Fruit fly (Drosophila melanogaster): ENCODE measurements around the gene Cpr72Ec.

Gene Cpr72Ec

DNA sequence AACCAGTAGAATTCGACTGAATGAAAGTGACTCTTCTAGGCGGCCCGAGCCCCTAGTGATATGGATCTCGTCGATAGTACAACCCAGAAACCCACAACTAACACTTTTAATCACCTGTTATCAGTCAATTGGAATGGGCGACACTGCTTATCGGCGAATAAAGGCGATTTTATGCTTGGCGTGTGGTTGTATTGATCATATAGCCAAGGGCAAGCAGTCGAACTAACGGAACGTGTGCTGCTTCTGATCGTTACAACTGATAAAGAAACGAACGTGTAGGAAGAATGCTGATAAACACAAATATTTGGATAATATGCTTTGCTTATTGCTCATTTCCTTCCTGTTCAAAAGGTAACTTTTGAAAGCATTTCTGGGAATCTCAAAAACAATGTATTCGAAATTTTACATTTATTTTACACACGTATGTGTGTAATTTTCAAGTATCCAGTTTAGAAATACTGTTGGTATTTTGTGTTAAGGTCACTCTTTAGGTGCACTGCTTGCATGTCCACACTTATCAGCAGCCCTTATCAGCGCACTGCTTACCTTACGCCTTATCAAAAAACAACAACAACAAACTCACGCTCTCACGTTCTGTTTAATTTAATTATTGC lies 14.2 kb upstream of the Cpr72Ec start, which contains the start of gene Agpat4 (continued):
- TF ChIP-seq otp (GFP tag; IDR thresholded peaks at IDR 0.05) = no peak
- no peak for TF ChIP-seq CG3407 (GFP tag; optimal IDR thresholded peaks at IDR 0.05)
- TF ChIP-seq CG4404 (GFP tag; IDR thresholded peaks at IDR 0.05) = no peak
- TF ChIP-seq HHEX (GFP tag; optimal IDR thresholded peaks at IDR 0.05) = peak; percentile 13
- TF ChIP-seq cg (GFP tag; optimal IDR thresholded peaks at IDR 0.05) = peak; percentile 64
- TF ChIP-seq Eip74EF (GFP tag; optimal IDR thresholded peaks at IDR 0.05) = peak in 1 of 2 experiments; percentile 81
- no peak for TF ChIP-seq Stat92E (GFP tag; optimal IDR thresholded peaks at IDR 0.05)
- peak; percentile 35; the same call in 1 of the 3 replicates for TF ChIP-seq Opbp (GFP tag; IDR thresholded peaks at IDR 0.05; ENCODE audit: partially characterized antibody)
- TF ChIP-seq gro (GFP tag; optimal IDR thresholded peaks at IDR 0.05) = no peak
- peak; percentile 56; the same call in 2 of the 3 replicates for TF ChIP-seq knrl (GFP tag; IDR thresholded peaks at IDR 0.05; ENCODE audit: partially characterized antibody)
- TF ChIP-seq HLH4C (GFP tag; IDR thresholded peaks at IDR 0.05; ENCODE audit: partially characterized antibody) = peak; percentile 55; the same call in 1 of the 3 replicates
- TF ChIP-seq CG34376 (GFP tag; optimal IDR thresholded peaks at IDR 0.05) = peak; percentile 95
- no peak for TF ChIP-seq salm (tag; optimal IDR thresholded peaks at IDR 0.05)
- TF ChIP-seq ci (GFP tag; IDR thresholded peaks at IDR 0.05) = 0 out of 3 replicates have a peak, but pooled peaks have one; percentile 3
- peak; percentile 42 for TF ChIP-seq Dref (GFP tag; IDR thresholded peaks at IDR 0.05)
- no peak for TF ChIP-seq CG31224 (GFP tag; IDR thresholded peaks at IDR 0.05)
- peak; percentile 91 for TF ChIP-seq CG8478 (optimal IDR thresholded peaks at IDR 0.05)
- TF ChIP-seq ap (GFP tag; IDR thresholded peaks at IDR 0.05) = no peak
- TF ChIP-seq GATAe (GFP tag; conservative IDR thresholded peaks at IDR 0.05) = peak; percentile 98
- no peak for TF ChIP-seq ATbp (GFP tag; optimal IDR thresholded peaks at IDR 0.05)
- no peak for TF ChIP-seq usp (GFP tag; optimal IDR thresholded peaks at IDR 0.05)
- TF ChIP-seq klu (GFP tag; IDR thresholded peaks at IDR 0.05) = 0 out of 2 replicates have a peak, but pooled peaks have one; percentile 4
- peak; percentile 32 for TF ChIP-seq Scr (GFP tag; IDR thresholded peaks at IDR 0.05; ENCODE audit: partially characterized antibody)
- TF ChIP-seq CG34422 (GFP tag; IDR thresholded peaks at IDR 0.05) = peak; percentile 68; the same call in 1 of the 3 replicates
- no peak for TF ChIP-seq CG7987 (GFP tag; optimal IDR thresholded peaks at IDR 0.05)
- TF ChIP-seq Lhr (GFP tag; optimal IDR thresholded peaks at IDR 0.05) = peak; percentile 82
- peak; percentile 48 for TF ChIP-seq Dp (GFP tag; optimal IDR thresholded peaks at IDR 0.05)
- peak; percentile 21 for TF ChIP-seq pros (GFP tag; optimal IDR thresholded peaks at IDR 0.05)
- TF ChIP-seq CHES-1-like (GFP tag; optimal IDR thresholded peaks at IDR 0.05) = peak; percentile 4
- TF ChIP-seq CG4707 (GFP tag; optimal IDR thresholded peaks at IDR 0.05) = no peak
- peak; percentile 37 for TF ChIP-seq CG1603 (tag; optimal IDR thresholded peaks at IDR 0.05)
- peak in 1 of 2 experiments; percentile 16 for TF ChIP-seq Pdp1 (GFP tag; optimal IDR thresholded peaks at IDR 0.05)
- TF ChIP-seq CG33213 (GFP tag; optimal IDR thresholded peaks at IDR 0.05) = peak; percentile 10
- TF ChIP-seq HmgD (GFP tag; optimal IDR thresholded peaks at IDR 0.05) = peak; percentile 60
- peak; percentile 85 for TF ChIP-seq cwo (GFP tag; optimal IDR thresholded peaks at IDR 0.05)
- TF ChIP-seq CG9797 (GFP tag; optimal IDR thresholded peaks at IDR 0.05) = peak; percentile 62
- TF ChIP-seq CG1024 (GFP tag; IDR thresholded peaks at IDR 0.05) = no peak
- TF ChIP-seq lab (GFP tag; optimal IDR thresholded peaks at IDR 0.05) = no peak
- peak; percentile 23 for TF ChIP-seq CG12659 (GFP tag; optimal IDR thresholded peaks at IDR 0.05)
- no peak for TF ChIP-seq oc (tag; optimal IDR thresholded peaks at IDR 0.05)
- peak; percentile 89 for TF ChIP-seq wek (GFP tag; optimal IDR thresholded peaks at IDR 0.05)
- TF ChIP-seq mirr (GFP tag; optimal IDR thresholded peaks at IDR 0.05) = peak; percentile 87
- no peak for TF ChIP-seq CG16863 (GFP tag; optimal IDR thresholded peaks at IDR 0.05)
- TF ChIP-seq Ets97D (GFP tag; optimal IDR thresholded peaks at IDR 0.05) = peak; percentile 46
- peak; percentile 66 for TF ChIP-seq CG5180 (GFP tag; optimal IDR thresholded peaks at IDR 0.05)
- TF ChIP-seq CG9932 (GFP tag; IDR thresholded peaks at IDR 0.05) = no peak
- peak; percentile 52 for TF ChIP-seq HmgZ (tag; optimal IDR thresholded peaks at IDR 0.05)
- peak; percentile 99 for TF ChIP-seq sug (tag; optimal IDR thresholded peaks at IDR 0.05)
